Worm (Caenorhabditis elegans) whole organism, early embryonic: ENCODE data around the gene clec-73.

Experiments used
- F13C5.2 ChIP-seq: sonication (generic microtip); optimal IDR thresholded peaks from 2 replicates; lab custom pipeline; 2017; ENCODE audit warnings: mild to moderate bottlenecking, missing genetic modification characterization, inconsistent platforms, missing compliant biosample characterization
- aly-1 ChIP-seq: sonication (generic microtip); optimal IDR thresholded peaks from 2 replicates; lab custom pipeline; 2016; ENCODE audit warnings: missing genetic modification characterization, missing compliant biosample characterization
- ama-1 ChIP-seq: fragments of 150-350 bp; optimal IDR thresholded peaks from 2 replicates; lab custom pipeline; 2014
- ceh-13 ChIP-seq: fragments of 200-800 bp; sonication (Bioruptor generic); optimal IDR thresholded peaks from 2 replicates; lab custom pipeline; 2018; ENCODE audit warnings: mild to moderate bottlenecking, missing genetic modification characterization, missing compliant biosample characterization
- ceh-36 ChIP-seq: sonication (generic microtip); optimal IDR thresholded peaks from 2 replicates; lab custom pipeline; 2016; ENCODE audit warnings: missing genetic modification characterization, inconsistent platforms, missing compliant biosample characterization
- flt-1 ChIP-seq: fragments of 200-800 bp; sonication (Bioruptor generic); IDR thresholded peaks from 2 replicates; pipeline ENCODE4 v1.3.6; 2022; ENCODE audit warnings: missing genetic modification characterization, missing compliant biosample characterization
- hmg-4 ChIP-seq: fragments of 200-800 bp; sonication (Bioruptor generic); optimal IDR thresholded peaks from 2 replicates; lab custom pipeline; 2018; ENCODE audit warnings: mild to moderate bottlenecking, missing genetic modification characterization, missing compliant biosample characterization
- hnd-1 ChIP-seq: sonication (generic microtip); optimal IDR thresholded peaks from 2 replicates; lab custom pipeline; 2016; ENCODE audit warnings: missing genetic modification characterization, missing compliant biosample characterization
- pes-1 ChIP-seq: fragments of 200-800 bp; sonication (Bioruptor generic); IDR thresholded peaks from 2 replicates; pipeline ENCODE4 v1.3.6; 2022; ENCODE audit warnings: missing genetic modification reagents, missing genetic modification characterization, missing compliant biosample characterization
- tbx-11 ChIP-seq: fragments of 200-800 bp; sonication (Bioruptor generic); IDR thresholded peaks from 2 replicates; pipeline ENCODE4 v1.3.6; 2022; ENCODE audit warnings: missing genetic modification characterization, missing compliant biosample characterization
- tbx-37 ChIP-seq: fragments of 200-800 bp; sonication (Bioruptor generic); conservative IDR thresholded peaks from 2 replicates; pipeline ENCODE4 v1.3.6; 2022; ENCODE audit warnings: missing genetic modification reagents, missing genetic modification characterization, missing compliant biosample characterization
- tra-4 ChIP-seq: sonication (generic microtip); optimal IDR thresholded peaks from 2 replicates; lab custom pipeline; 2017; ENCODE audit warnings: missing genetic modification characterization, missing compliant biosample characterization

DNA sequence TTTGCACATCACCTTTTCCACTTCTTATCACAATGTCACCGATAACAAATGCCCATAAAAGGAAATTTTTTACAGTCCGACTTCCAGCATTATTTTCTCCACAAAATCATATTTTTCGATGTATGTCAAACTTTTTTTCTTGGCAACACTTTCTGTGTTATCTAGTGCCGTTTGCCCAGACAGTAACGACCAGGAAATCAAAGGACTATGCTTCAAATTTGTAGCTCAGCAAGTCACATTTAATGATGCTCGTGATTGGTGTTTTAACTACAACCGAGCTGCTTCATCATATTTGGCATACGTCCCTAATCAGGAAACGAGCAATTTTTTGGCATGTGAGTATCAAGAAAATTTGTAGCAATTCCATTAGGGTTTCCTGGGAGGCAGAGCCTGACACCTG lies 7.5 kb upstream of the clec-73 start:
- TF ChIP-seq aly-1 (no peak), ama-1 (lab: Kevin White, UChicago) (no peak), ceh-13 (no peak), flt-1 (GFP tag; lab: Robert Waterston, UW) (no peak), tbx-37 (GFP tag; lab: Robert Waterston, UW) (no peak), pes-1 (GFP tag; lab: Robert Waterston, UW) (no peak), tbx-11 (GFP tag; lab: Robert Waterston, UW) (no peak), F13C5.2 (tag; lab: Kevin White, UChicago) (no peak), hmg-4 (GFP tag; lab: Kevin White, UChicago) (no peak), tra-4 (tag; lab: Kevin White, UChicago) (no peak), ceh-36 (tag; lab: Kevin White, UChicago) (no peak), hnd-1 (tag; lab: Kevin White, UChicago) (no peak)
